Fruit fly (Drosophila melanogaster) whole organism, embryonic: ENCODE results near the gene Slimp.

Experiments
- B-H1 ChIP-seq: fragments of 200-800 bp; sonication (Bioruptor generic); IDR thresholded peaks from 3 replicates; pipeline ENCODE4 v1.3.6; 2022; ENCODE audit warnings: missing biosample characterization, missing genetic modification characterization
- Bdp1 ChIP-seq: fragments of 200-800 bp; sonication (Bioruptor generic); optimal IDR thresholded peaks from 3 replicates; lab custom pipeline; 2016; ENCODE audit warnings: missing biosample characterization, missing genetic modification characterization
- CG10321 ChIP-seq: fragments of 200-800 bp; sonication (Bioruptor generic); IDR thresholded peaks from 2 replicates; pipeline ENCODE4 v1.3.6; 2022; ENCODE audit warnings: missing biosample characterization, missing genetic modification characterization
- CG10366 ChIP-seq: fragments of 200-800 bp; sonication (Bioruptor generic); IDR thresholded peaks from 2 replicates; pipeline ENCODE4 v1.3.6; 2022; ENCODE audit warnings: missing biosample characterization, missing genetic modification characterization
- CG10462 ChIP-seq: fragments of 200-800 bp; sonication (Bioruptor generic); optimal IDR thresholded peaks from 2 replicates; lab custom pipeline; 2016; ENCODE audit warnings: missing biosample characterization, missing genetic modification characterization
- CG11247 ChIP-seq: fragments of 200-800 bp; sonication (Bioruptor generic); IDR thresholded peaks from 2 replicates; pipeline ENCODE4 v1.3.6; 2022; ENCODE audit warnings: missing biosample characterization, missing genetic modification characterization
- CG11504 ChIP-seq: fragments of 200-800 bp; sonication (Bioruptor generic); optimal IDR thresholded peaks from 3 replicates; lab custom pipeline; 2019; ENCODE audit warnings: missing biosample characterization, mild to moderate bottlenecking, missing genetic modification characterization, moderate library complexity
- CG11695 ChIP-seq: fragments of 200-800 bp; sonication (Bioruptor generic); IDR thresholded peaks from 3 replicates; pipeline ENCODE4 v1.3.6; 2022; ENCODE audit warnings: missing biosample characterization, missing genetic modification characterization
- CG11723 ChIP-seq: fragments of 200-800 bp; sonication (Bioruptor generic); optimal IDR thresholded peaks from 2 replicates; lab custom pipeline; 2017; ENCODE audit warnings: missing biosample characterization, mild to moderate bottlenecking, missing genetic modification characterization
- CG12744 ChIP-seq: fragments of 200-800 bp; sonication (Bioruptor generic); optimal IDR thresholded peaks from 2 replicates; lab custom pipeline; 2016; ENCODE audit warnings: missing biosample characterization, missing genetic modification characterization
- CG14441 ChIP-seq: fragments of 200-800 bp; sonication (Bioruptor generic); IDR thresholded peaks from 2 replicates; pipeline ENCODE4 v1.3.6; 2022; ENCODE audit warnings: missing biosample characterization, missing genetic modification characterization
- CG15073 ChIP-seq: fragments of 200-800 bp; sonication (Bioruptor generic); optimal IDR thresholded peaks from 2 replicates; lab custom pipeline; 2016; ENCODE audit warnings: missing biosample characterization, missing genetic modification characterization
- CG17802 ChIP-seq: fragments of 200-800 bp; sonication (Bioruptor generic); optimal IDR thresholded peaks from 2 replicates; lab custom pipeline; 2018; ENCODE audit warnings: missing biosample characterization, mild to moderate bottlenecking, missing genetic modification characterization, moderate library complexity
- CG31388 ChIP-seq: fragments of 200-800 bp; sonication (Bioruptor generic); optimal IDR thresholded peaks from 2 replicates; lab custom pipeline; 2016; ENCODE audit warnings: missing biosample characterization, missing genetic modification characterization
- CG3163 ChIP-seq: fragments of 200-800 bp; sonication (Bioruptor generic); optimal IDR thresholded peaks from 3 replicates; lab custom pipeline; 2016; ENCODE audit warnings: missing biosample characterization, missing genetic modification characterization
- CG34224 ChIP-seq: fragments of 200-800 bp; sonication (Bioruptor generic); IDR thresholded peaks from 3 replicates; pipeline ENCODE4 v1.3.6; 2022; ENCODE audit warnings: missing biosample characterization, missing genetic modification characterization; ENCODE audit not compliant: partially characterized antibody
- CG34422 ChIP-seq: fragments of 200-800 bp; sonication (Bioruptor generic); IDR thresholded peaks from 3 replicates; pipeline ENCODE4 v1.3.6; 2022; ENCODE audit warnings: missing biosample characterization, missing genetic modification characterization
- CG3838 ChIP-seq: fragments of 200-800 bp; sonication (Bioruptor generic); optimal IDR thresholded peaks from 3 replicates; lab custom pipeline; 2016; ENCODE audit warnings: missing biosample characterization, missing genetic modification characterization
- CG4282 ChIP-seq: fragments of 200-800 bp; sonication (Bioruptor generic); optimal IDR thresholded peaks from 2 replicates; lab custom pipeline; 2016; ENCODE audit warnings: missing biosample characterization, missing genetic modification characterization
- CG4424 ChIP-seq: fragments of 200-800 bp; sonication (Bioruptor generic); optimal IDR thresholded peaks from 3 replicates; lab custom pipeline; 2016; ENCODE audit warnings: missing biosample characterization, missing genetic modification characterization
- CG8089 ChIP-seq: fragments of 200-800 bp; sonication (Bioruptor generic); optimal IDR thresholded peaks from 3 replicates; lab custom pipeline; 2016; ENCODE audit warnings: missing biosample characterization, missing genetic modification characterization
- CHES-1-like ChIP-seq: fragments of 200-800 bp; sonication (Bioruptor generic); optimal IDR thresholded peaks from 2 replicates; lab custom pipeline; 2016; ENCODE audit warnings: missing biosample characterization, missing genetic modification characterization
- Chrac-16 ChIP-seq: fragments of 200-800 bp; sonication (Bioruptor generic); optimal IDR thresholded peaks from 3 replicates; lab custom pipeline; 2016; ENCODE audit warnings: missing biosample characterization, missing genetic modification characterization
- CkIIα-i1 ChIP-seq: fragments of 200-800 bp; sonication (Bioruptor generic); IDR thresholded peaks from 2 replicates; pipeline ENCODE4 v1.3.6; 2022; ENCODE audit warnings: missing biosample characterization, missing genetic modification characterization
- D19B ChIP-seq: fragments of 200-800 bp; sonication (Bioruptor generic); optimal IDR thresholded peaks from 2 replicates; lab custom pipeline; 2017; ENCODE audit warnings: missing biosample characterization, mild to moderate bottlenecking, missing genetic modification characterization
- Drgx ChIP-seq: fragments of 200-800 bp; sonication (Bioruptor generic); IDR thresholded peaks from 2 replicates; pipeline ENCODE4 v1.3.6; 2022; ENCODE audit warnings: missing biosample characterization, missing genetic modification characterization
- Fer3 ChIP-seq: fragments of 200-800 bp; sonication (Bioruptor generic); optimal IDR thresholded peaks from 2 replicates; lab custom pipeline; 2018; ENCODE audit warnings: missing biosample characterization, mild to moderate bottlenecking, missing genetic modification characterization, moderate library complexity
- GATAe ChIP-seq: fragments of 200-800 bp; sonication (Bioruptor generic); conservative IDR thresholded peaks from 2 replicates; pipeline ENCODE4 v1.3.6; 2022; ENCODE audit warnings: missing biosample characterization, missing genetic modification characterization
- Mrtf ChIP-seq: fragments of 200-800 bp; sonication (Bioruptor generic); IDR thresholded peaks from 3 replicates; pipeline ENCODE4 v1.3.6; 2022; ENCODE audit warnings: missing biosample characterization, missing genetic modification characterization
- NfI ChIP-seq: fragments of 200-800 bp; sonication (Bioruptor generic); optimal IDR thresholded peaks from 3 replicates; lab custom pipeline; 2018; ENCODE audit warnings: missing biosample characterization, mild to moderate bottlenecking, missing genetic modification characterization, moderate library complexity
- Side ChIP-seq: fragments of 200-800 bp; sonication (Bioruptor generic); optimal IDR thresholded peaks from 2 replicates; lab custom pipeline; 2016; ENCODE audit warnings: missing biosample characterization, missing genetic modification characterization
- Sin3A ChIP-seq: fragments of >200 bp; optimal IDR thresholded peaks from 2 replicates; lab custom pipeline; 2018
- Sox100B ChIP-seq: fragments of 200-800 bp; sonication (Bioruptor generic); optimal IDR thresholded peaks from 3 replicates; lab custom pipeline; 2018; ENCODE audit warnings: missing biosample characterization, mild to moderate bottlenecking, missing genetic modification characterization
- Sry-δ ChIP-seq: fragments of 200-800 bp; sonication (Bioruptor generic); optimal IDR thresholded peaks from 2 replicates; lab custom pipeline; 2016; ENCODE audit warnings: missing biosample characterization, missing genetic modification characterization
- chinmo ChIP-seq: fragments of 200-800 bp; sonication (Bioruptor generic); IDR thresholded peaks from 4 replicates; pipeline ENCODE4 v1.3.6; 2022; ENCODE audit warnings: missing biosample characterization, missing genetic modification characterization; ENCODE audit not compliant: partially characterized antibody
- chm ChIP-seq: fragments of 200-800 bp; sonication (Bioruptor generic); IDR thresholded peaks from 2 replicates; pipeline ENCODE4 v1.3.6; 2022; ENCODE audit warnings: missing biosample characterization, missing genetic modification characterization
- ci ChIP-seq: fragments of 200-800 bp; sonication (Bioruptor generic); IDR thresholded peaks from 3 replicates; pipeline ENCODE4 v1.3.6; 2022; ENCODE audit warnings: missing biosample characterization, missing genetic modification characterization
- croc ChIP-seq: fragments of 200-800 bp; sonication (Bioruptor generic); conservative IDR thresholded peaks from 3 replicates; pipeline ENCODE4 v1.3.6; 2022; ENCODE audit warnings: missing biosample characterization, missing genetic modification characterization
- dysf ChIP-seq: fragments of 200-800 bp; sonication (Bioruptor generic); IDR thresholded peaks from 3 replicates; pipeline ENCODE4 v1.3.6; 2022; ENCODE audit warnings: missing biosample characterization, missing genetic modification characterization
- emc ChIP-seq: fragments of 200-800 bp; sonication (Bioruptor generic); optimal IDR thresholded peaks from 2 replicates; lab custom pipeline; 2016; ENCODE audit warnings: missing biosample characterization, missing genetic modification characterization
- exex ChIP-seq: fragments of 200-800 bp; sonication (Bioruptor generic); optimal IDR thresholded peaks from 4 replicates; lab custom pipeline; 2018; ENCODE audit warnings: missing biosample characterization, mild to moderate bottlenecking, missing genetic modification characterization, moderate library complexity
- fru ChIP-seq: fragments of >200 bp; optimal IDR thresholded peaks from 2 replicates; lab custom pipeline; 2017
- gcm ChIP-seq: fragments of 200-800 bp; sonication (Bioruptor generic); optimal IDR thresholded peaks from 2 replicates; lab custom pipeline; 2019; ENCODE audit warnings: missing biosample characterization, mild to moderate bottlenecking, missing genetic modification characterization, moderate library complexity
- gem ChIP-seq: fragments of 200-800 bp; sonication (Bioruptor generic); optimal IDR thresholded peaks from 2 replicates; lab custom pipeline; 2019; ENCODE audit warnings: missing biosample characterization, mild to moderate bottlenecking, missing genetic modification characterization, moderate library complexity
- hkb ChIP-seq, 2 experiments: fragments of 200-800 bp in 1 of 2; fragments of >200 bp in 1 of 2; sonication (Bioruptor generic) in 1 of 2; IDR thresholded peaks in 1 of 2; optimal IDR thresholded peaks in 1 of 2; 2 replicates each; pipeline versions ENCODE4 v1.3.6 to Lab custom; 2017 to 2022; ENCODE audit warnings: missing biosample characterization in 1 of 2, missing genetic modification characterization in 1 of 2
- klu ChIP-seq: fragments of 200-800 bp; sonication (Bioruptor generic); IDR thresholded peaks from 2 replicates; pipeline ENCODE4 v1.3.6; 2022; ENCODE audit warnings: missing biosample characterization, missing genetic modification characterization
- sqz ChIP-seq: fragments of 200-800 bp; sonication (Bioruptor generic); optimal IDR thresholded peaks from 3 replicates; lab custom pipeline; 2018; ENCODE audit warnings: missing biosample characterization, mild to moderate bottlenecking, missing genetic modification characterization
- sr ChIP-seq: fragments of 200-800 bp; sonication (Bioruptor generic); IDR thresholded peaks from 3 replicates; pipeline ENCODE4 v1.3.6; 2022; ENCODE audit warnings: missing biosample characterization, missing genetic modification characterization
- tna ChIP-seq: fragments of 200-800 bp; sonication (Bioruptor generic); IDR thresholded peaks from 2 replicates; pipeline ENCODE4 v1.3.6; 2022; ENCODE audit warnings: missing biosample characterization, missing genetic modification characterization; ENCODE audit not compliant: partially characterized antibody
- trem ChIP-seq: fragments of 200-800 bp; optimal IDR thresholded peaks from 3 replicates; lab custom pipeline; 2019; ENCODE audit warnings: missing biosample characterization, mild to moderate bottlenecking, missing genetic modification characterization, moderate library complexity
- tup ChIP-seq: fragments of 200-800 bp; sonication (Bioruptor generic); optimal IDR thresholded peaks from 2 replicates; lab custom pipeline; 2016; ENCODE audit warnings: missing biosample characterization, mild to moderate bottlenecking, missing genetic modification characterization, moderate library complexity
- tx ChIP-seq: fragments of 200-800 bp; sonication (Bioruptor generic); optimal IDR thresholded peaks from 2 replicates; lab custom pipeline; 2016; ENCODE audit warnings: missing biosample characterization, missing genetic modification characterization

Slimp gene

DNA sequence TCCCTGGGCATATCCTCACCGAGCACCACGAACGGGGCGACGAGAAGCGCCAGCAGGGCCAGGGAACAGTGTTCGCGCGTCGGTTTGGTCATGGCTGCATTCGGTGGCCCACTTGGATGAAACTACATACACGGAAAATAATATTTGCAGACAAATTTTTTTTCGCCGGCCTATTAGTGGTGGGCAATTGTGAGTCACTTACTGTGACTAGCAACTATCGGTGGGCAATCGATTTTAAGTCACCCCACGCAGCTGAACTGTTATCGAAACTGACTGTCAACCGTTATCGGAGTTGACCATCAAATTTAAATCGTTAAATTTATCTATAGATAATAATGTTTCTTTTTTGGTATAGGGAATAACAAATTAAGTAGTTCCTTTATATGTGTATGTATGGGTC, 20.6 kb upstream of the Slimp start, which contains the start of gene CG5510 (continued):
- no peak for TF ChIP-seq CG10462 (GFP tag; lab: Kevin White, UChicago)
- TF ChIP-seq CG31388 (GFP tag; lab: Kevin White, UChicago), result no peak
- TF ChIP-seq GATAe (GFP tag; lab: Robert Waterston, UW), result no peak
- TF ChIP-seq CG3838, result no peak
- TF ChIP-seq CG12744, result peak; percentile 8
- peak; percentile 98 for TF ChIP-seq chinmo (GFP tag; lab: Robert Waterston, UW)
- TF ChIP-seq croc, result no peak
- TF ChIP-seq Mrtf (GFP tag; lab: Robert Waterston, UW), result no peak
- peak; percentile 98 for TF ChIP-seq Sry-δ (GFP tag; lab: Kevin White, UChicago)
- no peak for TF ChIP-seq exex (tag; lab: Kevin White, UChicago)
- peak; percentile 46; the same call in 1 of the 2 replicates for TF ChIP-seq chm (GFP tag; lab: Robert Waterston, UW)
- TF ChIP-seq CG11247 (GFP tag; lab: Robert Waterston, UW), result peak; percentile 63; the same call in 1 of the 2 replicates
- TF ChIP-seq CG34422, result peak; percentile 93
- peak; percentile 25; the same call in 1 of the 3 replicates for TF ChIP-seq dysf (GFP tag; lab: Robert Waterston, UW)
- TF ChIP-seq CG3163, result peak; percentile 45
- no peak for TF ChIP-seq CG10321
- no peak for TF ChIP-seq B-H1 (GFP tag; lab: Robert Waterston, UW)
- no peak; the same call in 2 of the 3 replicates for TF ChIP-seq CG11695 (GFP tag; lab: Robert Waterston, UW)
- peak; percentile 62 for TF ChIP-seq Side
- TF ChIP-seq gem, result no peak
- 0 out of 2 replicates have a peak, but pooled peaks have one; percentile 10 for TF ChIP-seq CG14441 (GFP tag; lab: Robert Waterston, UW)
- TF ChIP-seq trem (tag; lab: Kevin White, UChicago), result peak; percentile 84
- TF ChIP-seq emc, result no peak
- TF ChIP-seq fru (lab: Kevin White, UChicago), result no peak
- TF ChIP-seq sr (GFP tag; lab: Robert Waterston, UW), result no peak
- TF ChIP-seq CG4282 (GFP tag; lab: Kevin White, UChicago), result no peak
- peak; percentile 19 for TF ChIP-seq CG4424 (GFP tag; lab: Kevin White, UChicago)
- TF ChIP-seq CkIIα-i1 (GFP tag; lab: Robert Waterston, UW), result no peak
- no peak for TF ChIP-seq klu (GFP tag; lab: Robert Waterston, UW)
- TF ChIP-seq NfI (GFP tag; lab: Kevin White, UChicago), result peak; percentile 27
- peak; percentile 99 for TF ChIP-seq CG34224
- TF ChIP-seq CG11504 (tag; lab: Kevin White, UChicago), result no peak
- no peak for TF ChIP-seq CG8089 (GFP tag; lab: Kevin White, UChicago)
- TF ChIP-seq gcm (GFP tag; lab: Kevin White, UChicago), result no peak
- peak; percentile 12 for TF ChIP-seq Bdp1 (GFP tag; lab: Kevin White, UChicago)
- TF ChIP-seq CHES-1-like, result peak; percentile 70
- TF ChIP-seq hkb (optimal IDR thresholded peaks at IDR 0.05; lab: Kevin White, UChicago), result no peak
- no peak for TF ChIP-seq hkb (GFP tag; IDR thresholded peaks at IDR 0.05; lab: Robert Waterston, UW)
- peak; percentile 38 for TF ChIP-seq Chrac-16 (GFP tag; lab: Kevin White, UChicago)
- no peak for TF ChIP-seq CG17802 (tag; lab: Kevin White, UChicago)
- TF ChIP-seq Sin3A (lab: Kevin White, UChicago), result peak; percentile 61
- no peak for TF ChIP-seq sqz (GFP tag; lab: Kevin White, UChicago)
- TF ChIP-seq Sox100B, result no peak
- no peak for TF ChIP-seq CG11723 (GFP tag; lab: Kevin White, UChicago)
- no peak for TF ChIP-seq CG15073 (GFP tag; lab: Kevin White, UChicago)
- TF ChIP-seq Drgx (GFP tag; lab: Robert Waterston, UW), result 0 out of 2 replicates have a peak, but pooled peaks have one; percentile 11
- peak; percentile 48 for TF ChIP-seq tx (GFP tag; lab: Kevin White, UChicago)
- TF ChIP-seq D19B (GFP tag; lab: Kevin White, UChicago), result no peak
- TF ChIP-seq ci (GFP tag; lab: Robert Waterston, UW), result peak; percentile 71; the same call in 2 of the 3 replicates
- no peak for TF ChIP-seq CG10366 (GFP tag; lab: Robert Waterston, UW)
- TF ChIP-seq tup, result no peak
- peak; percentile 98 for TF ChIP-seq tna
- TF ChIP-seq Fer3 (tag; lab: Kevin White, UChicago), result peak; percentile 8
